Fruit fly (Drosophila melanogaster): ENCODE results near the gene jar.
A peak's percentile ranks its signal among the peaks of the same experiment; 100 is the strongest.

The jar gene

DNA sequence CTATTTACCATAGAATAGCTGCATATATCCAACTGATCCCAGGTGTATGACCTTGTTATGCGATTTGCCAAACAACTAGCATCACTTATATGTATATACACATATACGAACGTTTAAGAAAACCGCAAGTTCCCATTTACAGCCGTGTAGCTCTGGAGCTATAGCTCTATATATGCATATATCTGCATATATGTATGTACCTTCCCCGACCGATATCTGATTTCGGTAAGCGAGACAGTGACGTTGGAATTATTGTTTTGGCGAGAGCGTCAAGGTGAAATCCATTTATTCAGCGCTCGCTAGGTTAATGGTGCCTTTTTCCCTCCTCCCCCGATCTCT, 11.0 kb downstream of the jar start (continued):
- TF ChIP-seq Ets65A (GFP tag) = peak; percentile 96
- TF ChIP-seq CG14965 (GFP tag; optimal IDR thresholded peaks at IDR 0.05; ENCODE audit: borderline replicate concordance) = peak; percentile 30
- TF ChIP-seq CG10543 (GFP tag; optimal IDR thresholded peaks at IDR 0.05) = no peak
- peak; percentile 1; the same call in 1 of the 3 replicates for TF ChIP-seq so (GFP tag; IDR thresholded peaks at IDR 0.05)
- TF ChIP-seq CG9727 (GFP tag; optimal IDR thresholded peaks at IDR 0.05) = peak; percentile 54
- TF ChIP-seq H15 (GFP tag; IDR thresholded peaks at IDR 0.05) = no peak
- no peak for TF ChIP-seq CG1602 (GFP tag; optimal IDR thresholded peaks at IDR 0.05)
- peak; percentile 88 for TF ChIP-seq CG9609 (GFP tag; optimal IDR thresholded peaks at IDR 0.05)
- no peak for TF ChIP-seq zfh1 (GFP tag; IDR thresholded peaks at IDR 0.05)
- no peak for TF ChIP-seq pum (GFP tag; optimal IDR thresholded peaks at IDR 0.05)
- TF ChIP-seq HmgD (GFP tag; optimal IDR thresholded peaks at IDR 0.05) = no peak
- 0 out of 2 replicates have a peak, but pooled peaks have one; percentile 1 for TF ChIP-seq aop (GFP tag; IDR thresholded peaks at IDR 0.05)
- no peak for TF ChIP-seq pzg (GFP tag; optimal IDR thresholded peaks at IDR 0.05)
- no peak for TF ChIP-seq eve (GFP tag; optimal IDR thresholded peaks at IDR 0.05)
- no peak for TF ChIP-seq Lim3 (GFP tag; IDR thresholded peaks at IDR 0.05)

DNA sequence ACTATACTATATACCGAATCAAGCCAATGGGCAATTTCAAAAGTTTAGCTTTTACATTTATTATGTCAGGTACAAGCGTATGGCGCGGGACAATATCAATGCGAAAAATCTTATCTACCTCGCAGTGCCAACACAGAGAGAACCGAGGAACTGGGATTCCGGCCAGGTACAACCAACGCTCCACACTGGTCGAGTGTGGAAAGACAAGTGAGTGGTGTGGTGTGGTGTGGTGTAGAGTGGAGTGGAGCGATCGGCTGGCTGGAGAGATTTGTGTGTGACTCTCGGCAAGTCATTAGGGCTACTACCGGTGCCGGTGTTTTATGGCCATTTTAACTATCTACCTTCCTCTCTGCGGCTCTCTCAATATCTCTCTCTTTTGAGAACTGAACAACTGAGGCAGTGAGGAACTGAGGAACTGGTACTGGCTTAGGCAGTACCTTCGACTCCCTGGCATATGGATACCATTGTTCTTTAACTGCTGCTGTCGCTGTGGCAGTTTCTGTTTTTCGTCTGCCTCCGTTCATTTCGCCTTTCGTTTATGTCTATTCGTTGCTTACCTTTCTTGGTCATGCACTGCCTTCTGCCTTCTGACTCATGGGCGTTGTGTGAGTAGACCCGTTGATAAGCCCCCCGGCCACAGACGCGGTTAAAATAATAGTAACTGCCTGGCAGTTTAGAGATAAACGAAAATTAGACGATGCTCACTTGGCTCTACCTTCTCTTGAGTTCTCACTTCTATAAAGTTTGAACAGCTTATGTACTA, 11.6 kb downstream of the jar start:
- TF ChIP-seq en (GFP tag; optimal IDR thresholded peaks at IDR 0.05) (peak; percentile 57), YL-1 (GFP tag; optimal IDR thresholded peaks at IDR 0.05) (peak; percentile 47), Eip74EF (GFP tag; optimal IDR thresholded peaks at IDR 0.05) (peak in 1 of 2 experiments; percentile 69), dimm (GFP tag; IDR thresholded peaks at IDR 0.05) (peak; percentile 74), ab (GFP tag; optimal IDR thresholded peaks at IDR 0.05) (peak; percentile 82), lola (GFP tag; optimal IDR thresholded peaks at IDR 0.05) (peak in 1 of 3 experiments; percentile 83), CG6272 (GFP tag; IDR thresholded peaks at IDR 0.05) (peak; percentile 54), chm (GFP tag; IDR thresholded peaks at IDR 0.05) (peak; percentile 85), CG12744 (GFP tag; optimal IDR thresholded peaks at IDR 0.05) (peak; percentile 72), gsb (GFP tag; IDR thresholded peaks at IDR 0.05) (peak; percentile 77), CG13123 (GFP tag; optimal IDR thresholded peaks at IDR 0.05) (peak; percentile 73), CG11695 (GFP tag; IDR thresholded peaks at IDR 0.05) (peak; percentile 87), CG7556 (GFP tag; optimal IDR thresholded peaks at IDR 0.05) (peak; percentile 91), oc (tag; optimal IDR thresholded peaks at IDR 0.05) (peak; percentile 89), CG30020 (tag; optimal IDR thresholded peaks at IDR 0.05) (peak; percentile 30), eve (GFP tag; optimal IDR thresholded peaks at IDR 0.05) (peak in 1 of 2 experiments; percentile 73), CG13287 (GFP tag; IDR thresholded peaks at IDR 0.05; ENCODE audit: partially characterized antibody) (0 out of 2 replicates have a peak, but pooled peaks have one; percentile 13), Hr39 (optimal IDR thresholded peaks at IDR 0.05) (no peak), ranshi (GFP tag; IDR thresholded peaks at IDR 0.05) (peak; percentile 92), bbx (GFP tag; IDR thresholded peaks at IDR 0.05; ENCODE audit: partially characterized antibody) (0 out of 2 replicates have a peak, but pooled peaks have one; percentile 41), luna (GFP tag; optimal IDR thresholded peaks at IDR 0.05) (peak; percentile 74), HLH54F (GFP tag; optimal IDR thresholded peaks at IDR 0.05) (peak; percentile 87), CG4820 (GFP tag; optimal IDR thresholded peaks at IDR 0.05) (peak; percentile 85), Hmr (GFP tag; optimal IDR thresholded peaks at IDR 0.05) (peak; percentile 92), C15 (GFP tag; IDR thresholded peaks at IDR 0.05) (peak; percentile 78; the same call in 1 of the 3 replicates), CG2199 (GFP tag; IDR thresholded peaks at IDR 0.05) (peak; percentile 93), lov (optimal IDR thresholded peaks at IDR 0.05) (no peak), lov (GFP tag; IDR thresholded peaks at IDR 0.05) (peak; percentile 90), CG14441 (GFP tag; IDR thresholded peaks at IDR 0.05) (peak; percentile 83), CG12219 (GFP tag; optimal IDR thresholded peaks at IDR 0.05) (peak; percentile 92), unpg (GFP tag; optimal IDR thresholded peaks at IDR 0.05) (peak; percentile 91), CG16779 (GFP tag; IDR thresholded peaks at IDR 0.05) (peak; percentile 82), CG12769 (tag; optimal IDR thresholded peaks at IDR 0.05) (peak; percentile 96), gfzf (GFP tag; optimal IDR thresholded peaks at IDR 0.05) (no peak), fru (optimal IDR thresholded peaks at IDR 0.05) (no peak), CG33557 (GFP tag; optimal IDR thresholded peaks at IDR 0.05) (peak; percentile 61)

Data from whole organism, embryonic.